Worm (Caenorhabditis elegans) whole organism, L3 larva: ENCODE results near the gene gei-8.

Experiments used
- R02D3.7 ChIP-seq: fragments of 150-350 bp; optimal IDR thresholded peaks from 2 replicates; lab custom pipeline; 2014; ENCODE audit warnings: missing biosample characterization, missing genetic modification characterization
- ZK546.5 ChIP-seq: sonication (generic microtip); optimal IDR thresholded peaks from 2 replicates; lab custom pipeline; 2017; ENCODE audit warnings: missing biosample characterization, missing genetic modification characterization
- aly-2 ChIP-seq: fragments of 150-350 bp; optimal IDR thresholded peaks from 2 replicates; lab custom pipeline; 2014; ENCODE audit warnings: missing biosample characterization, missing genetic modification characterization
- ama-1 ChIP-seq: fragments of 150-350 bp; optimal IDR thresholded peaks from 2 replicates; lab custom pipeline; 2018
- ceh-28 ChIP-seq: fragments of 150-350 bp; optimal IDR thresholded peaks from 2 replicates; lab custom pipeline; 2014; ENCODE audit warnings: missing biosample characterization, missing genetic modification reagents, missing genetic modification characterization
- ceh-82 ChIP-seq: fragments of 150-350 bp; optimal IDR thresholded peaks from 2 replicates; lab custom pipeline; 2014; ENCODE audit warnings: missing biosample characterization, missing genetic modification characterization
- ceh-9 ChIP-seq: sonication (generic microtip); optimal IDR thresholded peaks from 2 replicates; lab custom pipeline; 2018; ENCODE audit warnings: missing biosample characterization, missing genetic modification characterization
- daf-12 ChIP-seq: fragments of 150-350 bp; optimal IDR thresholded peaks from 2 replicates; lab custom pipeline; 2014; ENCODE audit warnings: missing biosample characterization, missing genetic modification reagents, missing genetic modification characterization
- egl-27 ChIP-seq: sonication (generic microtip); optimal IDR thresholded peaks from 4 replicates; lab custom pipeline; 2017; ENCODE audit warnings: missing biosample characterization, missing genetic modification reagents, missing genetic modification characterization
- egl-5 ChIP-seq: fragments of 150-350 bp; optimal IDR thresholded peaks from 2 replicates; lab custom pipeline; 2017; ENCODE audit warnings: missing biosample characterization, missing genetic modification reagents, missing genetic modification characterization, inconsistent platforms
- elt-1 ChIP-seq: fragments of 150-350 bp; optimal IDR thresholded peaks from 2 replicates; lab custom pipeline; 2014; ENCODE audit warnings: missing biosample characterization, missing genetic modification characterization
- elt-2 ChIP-seq: sonication (generic microtip); optimal IDR thresholded peaks from 2 replicates; lab custom pipeline; 2016; ENCODE audit warnings: missing genetic modification reagents, mild to moderate bottlenecking, missing genetic modification characterization, missing compliant biosample characterization
- elt-3 ChIP-seq, 3 experiments: fragments of 150-350 bp in 1 of 3; sonication (generic microtip) in 2 of 3; optimal IDR thresholded peaks; 2 replicates in 2 of 3; 4 replicates in 1 of 3; lab custom pipeline; 2014 to 2017; ENCODE audit warnings: missing biosample characterization in 3 of 3, missing genetic modification characterization in 3 of 3
- eor-1 ChIP-seq, 2 experiments: fragments of 150-350 bp; optimal IDR thresholded peaks; 2 replicates each; lab custom pipeline; 2014 to 2018; ENCODE audit warnings: missing biosample characterization in 2 of 2, missing genetic modification characterization in 2 of 2
- fkh-10 ChIP-seq: sonication (generic microtip); optimal IDR thresholded peaks from 2 replicates; lab custom pipeline; 2017; ENCODE audit warnings: missing biosample characterization, missing genetic modification reagents, missing genetic modification characterization
- fkh-2 ChIP-seq: fragments of 150-350 bp; optimal IDR thresholded peaks from 2 replicates; lab custom pipeline; 2014; ENCODE audit warnings: missing biosample characterization, missing genetic modification reagents, missing genetic modification characterization
- fos-1 ChIP-seq: fragments of 150-350 bp; optimal IDR thresholded peaks from 2 replicates; lab custom pipeline; 2014; ENCODE audit warnings: missing biosample characterization, missing genetic modification characterization
- hmg-11 ChIP-seq: sonication (generic microtip); optimal IDR thresholded peaks from 2 replicates; lab custom pipeline; 2016; ENCODE audit warnings: missing genetic modification characterization, missing compliant biosample characterization
- jun-1 ChIP-seq: fragments of 150-350 bp; optimal IDR thresholded peaks from 2 replicates; lab custom pipeline; 2014; ENCODE audit warnings: missing biosample characterization, missing genetic modification reagents, missing genetic modification characterization
- lin-15B ChIP-seq: fragments of 150-350 bp; optimal IDR thresholded peaks from 2 replicates; lab custom pipeline; 2014; ENCODE audit warnings: missing biosample characterization, missing genetic modification characterization
- lin-39 ChIP-seq: fragments of 150-350 bp; optimal IDR thresholded peaks from 2 replicates; lab custom pipeline; 2018; ENCODE audit warnings: missing biosample characterization, missing genetic modification reagents, missing genetic modification characterization
- lsy-12 ChIP-seq: sonication (generic microtip); optimal IDR thresholded peaks from 2 replicates; lab custom pipeline; 2016; ENCODE audit warnings: mild to moderate bottlenecking, missing genetic modification characterization, missing compliant biosample characterization
- mdl-1 ChIP-seq: fragments of 150-350 bp; optimal IDR thresholded peaks from 2 replicates; lab custom pipeline; 2014; ENCODE audit warnings: missing biosample characterization, missing genetic modification characterization
- nfya-1 ChIP-seq: sonication (generic microtip); optimal IDR thresholded peaks from 2 replicates; lab custom pipeline; 2017; ENCODE audit warnings: missing genetic modification characterization, mild to moderate bottlenecking, missing compliant biosample characterization, antibody characterized with exemption, moderate library complexity; ENCODE audit not compliant: insufficient read depth
- nhr-11 ChIP-seq: fragments of 150-350 bp; optimal IDR thresholded peaks from 2 replicates; lab custom pipeline; 2014; ENCODE audit warnings: missing biosample characterization, missing genetic modification characterization
- nhr-12 ChIP-seq: fragments of 150-350 bp; optimal IDR thresholded peaks from 2 replicates; lab custom pipeline; 2014; ENCODE audit warnings: missing biosample characterization, missing genetic modification characterization
- nhr-23 ChIP-seq: fragments of 150-350 bp; optimal IDR thresholded peaks from 2 replicates; lab custom pipeline; 2014; ENCODE audit warnings: missing biosample characterization, missing genetic modification reagents, missing genetic modification characterization
- nhr-237 ChIP-seq: fragments of 150-350 bp; optimal IDR thresholded peaks from 2 replicates; lab custom pipeline; 2014; ENCODE audit warnings: missing biosample characterization, missing genetic modification characterization
- nhr-25 ChIP-seq: sonication (generic microtip); optimal IDR thresholded peaks from 2 replicates; lab custom pipeline; 2017; ENCODE audit warnings: missing biosample characterization, missing genetic modification characterization
- nhr-28 ChIP-seq: fragments of 150-350 bp; optimal IDR thresholded peaks from 2 replicates; lab custom pipeline; 2014; ENCODE audit warnings: missing biosample characterization, missing genetic modification characterization
- nhr-43 ChIP-seq: sonication (generic microtip); optimal IDR thresholded peaks from 2 replicates; lab custom pipeline; 2016; ENCODE audit warnings: mild to moderate bottlenecking, missing genetic modification characterization, missing compliant biosample characterization; ENCODE audit not compliant: poor library complexity, severe bottlenecking
- nhr-67 ChIP-seq: fragments of 150-350 bp; optimal IDR thresholded peaks from 2 replicates; lab custom pipeline; 2014; ENCODE audit warnings: missing biosample characterization, missing genetic modification characterization
- nhr-76 ChIP-seq: fragments of 150-350 bp; sonication (generic microtip); optimal IDR thresholded peaks from 5 replicates; lab custom pipeline; 2014; ENCODE audit warnings: missing biosample characterization, missing genetic modification characterization
- nhr-77 ChIP-seq: fragments of 150-350 bp; optimal IDR thresholded peaks from 2 replicates; lab custom pipeline; 2014; ENCODE audit warnings: missing biosample characterization, missing genetic modification characterization
- pha-4 ChIP-seq: fragments of 150-350 bp; optimal IDR thresholded peaks from 2 replicates; lab custom pipeline; 2014; ENCODE audit warnings: missing biosample characterization, missing genetic modification reagents, missing genetic modification characterization
- pqm-1 ChIP-seq: fragments of 150-350 bp; optimal IDR thresholded peaks from 2 replicates; lab custom pipeline; 2017; ENCODE audit warnings: missing biosample characterization, missing genetic modification characterization, inconsistent platforms
- skn-1 ChIP-seq: fragments of 150-350 bp; optimal IDR thresholded peaks from 2 replicates; lab custom pipeline; 2014; ENCODE audit warnings: missing biosample characterization, missing genetic modification characterization
- snpc-4 ChIP-seq: fragments of 150-350 bp; optimal IDR thresholded peaks from 2 replicates; lab custom pipeline; 2014; ENCODE audit warnings: missing biosample characterization, missing genetic modification characterization
- tbx-2 ChIP-seq: sonication (generic microtip); optimal IDR thresholded peaks from 2 replicates; lab custom pipeline; 2016; ENCODE audit warnings: mild to moderate bottlenecking, missing genetic modification characterization, missing compliant biosample characterization
- unc-39 ChIP-seq: sonication (generic microtip); optimal IDR thresholded peaks from 4 replicates; lab custom pipeline; 2017; ENCODE audit warnings: missing biosample characterization, missing genetic modification characterization
- unc-62 ChIP-seq: fragments of 150-350 bp; sonication (generic microtip); optimal IDR thresholded peaks from 4 replicates; lab custom pipeline; 2014; ENCODE audit warnings: missing biosample characterization, missing genetic modification reagents, missing genetic modification characterization
- zag-1 ChIP-seq: fragments of 150-350 bp; optimal IDR thresholded peaks from 2 replicates; lab custom pipeline; 2014; ENCODE audit warnings: missing biosample characterization, missing genetic modification characterization
- ztf-11 ChIP-seq: fragments of 150-350 bp; optimal IDR thresholded peaks from 2 replicates; lab custom pipeline; 2014; ENCODE audit warnings: missing biosample characterization, missing genetic modification characterization
- ztf-4 ChIP-seq: fragments of 150-350 bp; optimal IDR thresholded peaks from 2 replicates; lab custom pipeline; 2014; ENCODE audit warnings: missing biosample characterization, missing genetic modification characterization

Gene gei-8

ce11 chrIII:8121132-8121531, at the start of gene gei-8:
TSS of gene gei-8 (minus strand) at chrIII:8121232.
- TF ChIP-seq hmg-11 (no peak), pqm-1 (tag; lab: Kevin White, UChicago) (no peak), nhr-28 (no peak), nhr-237 (tag; lab: Kevin White, UChicago) (no peak), fkh-2 (tag; lab: Kevin White, UChicago) (no peak), nhr-43 (tag; lab: Kevin White, UChicago) (no peak), daf-12 (tag; lab: Kevin White, UChicago) (no peak), ceh-9 (no peak), nhr-25 (tag; lab: Kevin White, UChicago) (no peak), ceh-28 (tag; lab: Kevin White, UChicago) (no peak), skn-1 (tag; lab: Kevin White, UChicago) (no peak), nhr-67 (tag; lab: Kevin White, UChicago) (no peak), ztf-4 (tag; lab: Kevin White, UChicago) (no peak), nhr-76 (no peak)

- no peak for TF ChIP-seq nfya-1
- no peak for TF ChIP-seq nhr-76
- TF ChIP-seq lsy-12 (tag; lab: Kevin White, UChicago): no peak
- no peak for TF ChIP-seq pqm-1 (tag; lab: Kevin White, UChicago)
- TF ChIP-seq pha-4: no peak
- no peak for TF ChIP-seq fkh-10 (GFP tag; lab: Kevin White, UChicago)
- no peak for TF ChIP-seq aly-2 (tag; lab: Kevin White, UChicago)
- no peak for TF ChIP-seq egl-5
- TF ChIP-seq fos-1 (tag; lab: Kevin White, UChicago): no peak
- TF ChIP-seq tbx-2: no peak
- TF ChIP-seq jun-1 (tag; lab: Kevin White, UChicago): no peak
- no peak for TF ChIP-seq ceh-28 (tag; lab: Kevin White, UChicago)
- no peak for TF ChIP-seq daf-12 (tag; lab: Kevin White, UChicago)
- no peak for TF ChIP-seq nhr-43 (tag; lab: Kevin White, UChicago)
- no peak for TF ChIP-seq egl-27 (tag; lab: Kevin White, UChicago)
- no peak for TF ChIP-seq fkh-2 (tag; lab: Kevin White, UChicago)
- TF ChIP-seq nhr-23 (tag; lab: Kevin White, UChicago): no peak
- TF ChIP-seq nhr-237 (tag; lab: Kevin White, UChicago): no peak
- TF ChIP-seq R02D3.7 (tag; lab: Kevin White, UChicago): no peak
- TF ChIP-seq unc-39: no peak
These were observed 43.7 kb upstream of the gei-8 start for ce11 chrIII:8164771-8165170.

- TF ChIP-seq ama-1 (lab: Kevin White, UChicago) (peak; percentile 60), fkh-2 (tag; lab: Kevin White, UChicago) (no peak), ceh-9 (no peak), elt-3 (tag; optimal IDR thresholded peaks at IDR 0.05; lab: Kevin White, UChicago) (no peak), tbx-2 (no peak), pha-4 (peak; percentile 98), hmg-11 (peak; percentile 85), fkh-10 (GFP tag; lab: Kevin White, UChicago) (peak; percentile 64), nfya-1 (peak; percentile 98), nhr-76 (no peak), ceh-82 (tag; lab: Kevin White, UChicago) (no peak), nhr-11 (tag; lab: Kevin White, UChicago) (no peak), nhr-77 (no peak), elt-2 (tag; lab: Kevin White, UChicago) (peak; percentile 71), egl-27 (tag; lab: Kevin White, UChicago) (peak; percentile 3), ceh-28 (tag; lab: Kevin White, UChicago) (peak; percentile 89), zag-1 (tag; lab: Kevin White, UChicago) (no peak), elt-1 (peak; percentile 24), nhr-237 (tag; lab: Kevin White, UChicago) (no peak), skn-1 (tag; lab: Kevin White, UChicago) (peak; percentile 86), jun-1 (tag; lab: Kevin White, UChicago) (peak; percentile 50), nhr-67 (tag; lab: Kevin White, UChicago) (no peak), R02D3.7 (tag; lab: Kevin White, UChicago) (peak; percentile 61), nhr-12 (tag; lab: Kevin White, UChicago) (no peak), nhr-28 (no peak), fos-1 (tag; lab: Kevin White, UChicago) (no peak), daf-12 (tag; lab: Kevin White, UChicago) (no peak), lsy-12 (tag; lab: Kevin White, UChicago) (peak; percentile 87), unc-62 (peak; percentile 20), ztf-4 (tag; lab: Kevin White, UChicago) (no peak), mdl-1 (no peak), lin-15B (peak; percentile 96), nhr-43 (tag; lab: Kevin White, UChicago) (peak; percentile 72), ztf-11 (tag; lab: Kevin White, UChicago) (no peak), aly-2 (tag; lab: Kevin White, UChicago) (no peak), lin-39 (peak; percentile 99), egl-5 (peak; percentile 90), pqm-1 (tag; lab: Kevin White, UChicago) (peak; percentile 52), ZK546.5 (tag; lab: Kevin White, UChicago) (peak; percentile 81), snpc-4 (tag; lab: Kevin White, UChicago) (no peak), unc-39 (no peak), eor-1 (tag; optimal IDR thresholded peaks at IDR 0.05; lab: Kevin White, UChicago) (no peak)
These were observed 42.9 kb upstream of the gei-8 start, which contains the start of gene prp-8 for ce11 chrIII:8163788-8164423. TSS of gene prp-8 (plus strand) at chrIII:8164373.
